Worm (Caenorhabditis elegans) whole organism, L4 larva: Measurements from ENCODE around the gene ceeh-2.
A peak's percentile ranks its signal among the peaks of the same experiment; 100 is the strongest.

Experiments
- F10B5.3 ChIP-seq: sonication (generic microtip); optimal IDR thresholded peaks from 2 replicates; lab custom pipeline; 2016; ENCODE audit warnings: mild to moderate bottlenecking, missing genetic modification characterization, missing compliant biosample characterization
- F37D6.2 ChIP-seq: sonication (generic microtip); optimal IDR thresholded peaks from 2 replicates; lab custom pipeline; 2016; ENCODE audit warnings: mild to moderate bottlenecking, missing genetic modification characterization, missing compliant biosample characterization
- T20F7.1 ChIP-seq: fragments of 200-800 bp; sonication (Bioruptor generic); optimal IDR thresholded peaks from 2 replicates; lab custom pipeline; 2018; ENCODE audit warnings: mild to moderate bottlenecking, missing genetic modification characterization, missing compliant biosample characterization
- T26A8.4 ChIP-seq: fragments of 200-800 bp; sonication (Bioruptor generic); IDR thresholded peaks from 2 replicates; pipeline ENCODE4 v1.3.6; 2022; ENCODE audit warnings: missing genetic modification characterization, missing compliant biosample characterization
- Y48G9A.11 ChIP-seq: fragments of 200-800 bp; sonication (Bioruptor generic); IDR thresholded peaks from 2 replicates; pipeline ENCODE4 v1.3.6; 2022; ENCODE audit warnings: missing genetic modification reagents, missing genetic modification characterization, missing compliant biosample characterization
- Y5F2A.4 ChIP-seq: fragments of 200-800 bp; sonication (Bioruptor generic); optimal IDR thresholded peaks from 2 replicates; lab custom pipeline; 2018; ENCODE audit warnings: mild to moderate bottlenecking, missing genetic modification characterization, missing compliant biosample characterization
- aly-2 ChIP-seq: sonication (generic microtip); optimal IDR thresholded peaks from 2 replicates; lab custom pipeline; 2018; ENCODE audit warnings: missing biosample characterization, missing genetic modification characterization
- arid-1 ChIP-seq: fragments of 200-800 bp; sonication (Bioruptor generic); conservative IDR thresholded peaks from 2 replicates; pipeline ENCODE4 v1.3.6; 2022; ENCODE audit warnings: missing genetic modification reagents, missing genetic modification characterization, missing compliant biosample characterization
- ceh-20 ChIP-seq: fragments of 200-800 bp; sonication (Bioruptor generic); IDR thresholded peaks from 2 replicates; pipeline ENCODE4 v1.3.6; 2022; ENCODE audit warnings: missing genetic modification reagents, missing genetic modification characterization, missing compliant biosample characterization
- daf-19 ChIP-seq: fragments of 200-800 bp; sonication (Bioruptor generic); conservative IDR thresholded peaks from 2 replicates; pipeline ENCODE4 v1.3.6; 2022; ENCODE audit warnings: missing genetic modification characterization, missing compliant biosample characterization
- daf-8 ChIP-seq: fragments of 200-800 bp; sonication (Bioruptor generic); IDR thresholded peaks from 2 replicates; pipeline ENCODE4 v1.3.6; 2022; ENCODE audit warnings: missing genetic modification characterization, missing compliant biosample characterization
- dmd-6 ChIP-seq: fragments of 200-800 bp; sonication (Bioruptor generic); IDR thresholded peaks from 2 replicates; pipeline ENCODE4 v1.3.6; 2022; ENCODE audit warnings: missing genetic modification reagents, missing genetic modification characterization, missing compliant biosample characterization
- dmd-8 ChIP-seq: fragments of 200-800 bp; sonication (Bioruptor generic); IDR thresholded peaks from 2 replicates; pipeline ENCODE4 v1.3.6; 2022; ENCODE audit warnings: missing genetic modification characterization, missing compliant biosample characterization
- dpl-1 ChIP-seq: fragments of 150-350 bp; optimal IDR thresholded peaks from 2 replicates; lab custom pipeline; 2014; ENCODE audit warnings: missing biosample characterization, missing genetic modification reagents, missing genetic modification characterization
- duxl-1 ChIP-seq: sonication (generic microtip); optimal IDR thresholded peaks from 2 replicates; lab custom pipeline; 2016; ENCODE audit warnings: mild to moderate bottlenecking, missing genetic modification characterization, moderate library complexity, missing compliant biosample characterization; ENCODE audit not compliant: poor library complexity
- dve-1 ChIP-seq: sonication (generic microtip); optimal IDR thresholded peaks from 2 replicates; lab custom pipeline; 2017; ENCODE audit warnings: antibody characterized with exemption, mild to moderate bottlenecking, missing genetic modification characterization, missing compliant biosample characterization; ENCODE audit not compliant: insufficient read depth
- egl-27 ChIP-seq: sonication (generic microtip); optimal IDR thresholded peaks from 3 replicates; lab custom pipeline; 2017; ENCODE audit warnings: missing biosample characterization, missing genetic modification reagents, missing genetic modification characterization
- hif-1 ChIP-seq, 2 experiments: sonication (generic microtip); optimal IDR thresholded peaks; 2 replicates each; lab custom pipeline; 2016 to 2017; ENCODE audit warnings: missing compliant biosample characterization in 2 of 2, missing genetic modification characterization in 2 of 2, missing genetic modification reagents in 2 of 2, missing genotype in 2 of 2, mild to moderate bottlenecking in 1 of 2
- hlh-11 ChIP-seq: fragments of 200-800 bp; sonication (Bioruptor generic); optimal IDR thresholded peaks from 2 replicates; lab custom pipeline; 2018; ENCODE audit warnings: mild to moderate bottlenecking, missing genetic modification characterization, missing compliant biosample characterization
- hlh-30 ChIP-seq: sonication (generic microtip); optimal IDR thresholded peaks from 2 replicates; lab custom pipeline; 2017; ENCODE audit warnings: antibody characterized with exemption, mild to moderate bottlenecking, missing genetic modification characterization, missing compliant biosample characterization; ENCODE audit not compliant: insufficient read depth
- hmg-1.1 ChIP-seq: fragments of 200-800 bp; sonication (Bioruptor generic); IDR thresholded peaks from 2 replicates; pipeline ENCODE4 v1.3.6; 2022; ENCODE audit warnings: missing genetic modification reagents, missing genetic modification characterization, missing compliant biosample characterization
- lin-38 ChIP-seq: fragments of 200-800 bp; sonication (Bioruptor generic); IDR thresholded peaks from 2 replicates; pipeline ENCODE4 v1.3.6; 2022; ENCODE audit warnings: missing genetic modification reagents, missing genetic modification characterization, missing compliant biosample characterization
- lsy-2 ChIP-seq, 2 experiments: fragments of 150-350 bp in 1 of 2; sonication (generic microtip) in 1 of 2; optimal IDR thresholded peaks; 2 replicates each; lab custom pipeline; 2014 to 2017; ENCODE audit warnings: missing biosample characterization in 2 of 2, missing genetic modification characterization in 2 of 2
- madf-9 ChIP-seq: fragments of 200-800 bp; sonication (Bioruptor generic); conservative IDR thresholded peaks from 2 replicates; pipeline ENCODE4 v1.3.6; 2022; ENCODE audit warnings: missing genetic modification reagents, missing genetic modification characterization, missing compliant biosample characterization
- mep-1 ChIP-seq: fragments of 150-350 bp; sonication (generic microtip); optimal IDR thresholded peaks from 3 replicates; lab custom pipeline; 2014; ENCODE audit warnings: missing biosample characterization, missing genetic modification characterization
- mes-2 ChIP-seq: sonication (generic microtip); optimal IDR thresholded peaks from 2 replicates; lab custom pipeline; 2016; ENCODE audit warnings: missing genotype, mild to moderate bottlenecking, missing genetic modification characterization, missing compliant biosample characterization; ENCODE audit not compliant: poor library complexity, severe bottlenecking
- nhr-28 ChIP-seq: fragments of 150-350 bp; optimal IDR thresholded peaks from 2 replicates; lab custom pipeline; 2014; ENCODE audit warnings: missing biosample characterization, missing genetic modification characterization
- nhr-48 ChIP-seq: sonication (generic microtip); optimal IDR thresholded peaks from 2 replicates; lab custom pipeline; 2016; ENCODE audit warnings: mild to moderate bottlenecking, missing genetic modification characterization, missing compliant biosample characterization
- nhr-77 ChIP-seq: fragments of 150-350 bp; optimal IDR thresholded peaks from 2 replicates; lab custom pipeline; 2014; ENCODE audit warnings: missing biosample characterization, missing genetic modification characterization
- pqm-1 ChIP-seq: sonication (generic microtip); optimal IDR thresholded peaks from 2 replicates; lab custom pipeline; 2017; ENCODE audit warnings: missing biosample characterization, missing genetic modification characterization
- set-16 ChIP-seq: fragments of 200-800 bp; sonication (Bioruptor generic); IDR thresholded peaks from 2 replicates; pipeline ENCODE4 v1.3.6; 2022; ENCODE audit warnings: missing genetic modification reagents, missing genetic modification characterization, missing compliant biosample characterization
- skn-1 ChIP-seq: fragments of 150-350 bp; optimal IDR thresholded peaks from 2 replicates; lab custom pipeline; 2014; ENCODE audit warnings: missing biosample characterization, missing genetic modification characterization
- snpc-1.2 ChIP-seq: fragments of 200-800 bp; sonication (Bioruptor generic); IDR thresholded peaks from 2 replicates; pipeline ENCODE4 v1.3.6; 2022; ENCODE audit warnings: missing genetic modification reagents, missing genetic modification characterization, missing compliant biosample characterization
- snpc-4 ChIP-seq: fragments of 150-350 bp; optimal IDR thresholded peaks from 2 replicates; lab custom pipeline; 2014; ENCODE audit warnings: missing biosample characterization, missing genetic modification characterization
- spr-1 ChIP-seq: sonication (generic microtip); optimal IDR thresholded peaks from 2 replicates; lab custom pipeline; 2016; ENCODE audit warnings: mild to moderate bottlenecking, missing genetic modification characterization, missing compliant biosample characterization
- tra-1 ChIP-seq: fragments of 200-800 bp; sonication (Bioruptor generic); IDR thresholded peaks from 2 replicates; pipeline ENCODE4 v1.3.6; 2022; ENCODE audit warnings: missing genetic modification reagents, missing genetic modification characterization, missing compliant biosample characterization
- unc-130 ChIP-seq: sonication (generic microtip); optimal IDR thresholded peaks from 2 replicates; lab custom pipeline; 2016; ENCODE audit warnings: missing genetic modification reagents, missing genetic modification characterization, missing compliant biosample characterization
- zfp-2 ChIP-seq: sonication (generic microtip); optimal IDR thresholded peaks from 2 replicates; lab custom pipeline; 2016; ENCODE audit warnings: mild to moderate bottlenecking, missing genetic modification characterization, missing compliant biosample characterization
- zip-11 ChIP-seq: fragments of 200-800 bp; sonication (Bioruptor generic); IDR thresholded peaks from 2 replicates; pipeline ENCODE4 v1.3.6; 2022; ENCODE audit warnings: missing genetic modification characterization, missing compliant biosample characterization
- zip-2 ChIP-seq: fragments of 150-350 bp; optimal IDR thresholded peaks from 2 replicates; lab custom pipeline; 2014; ENCODE audit warnings: missing biosample characterization, missing genetic modification characterization
- ztf-7 ChIP-seq: fragments of 150-350 bp; optimal IDR thresholded peaks from 2 replicates; lab custom pipeline; 2014; ENCODE audit warnings: missing biosample characterization, missing genetic modification characterization

ceeh-2 gene

ce11 chrV:10341905-10342328 is 15.8 kb downstream of the ceeh-2 start, which contains the start of gene K07C5.13 (continued):
- TF ChIP-seq zip-11 (GFP tag; lab: Robert Waterston, UW) = 0 out of 2 replicates have a peak, but pooled peaks have one; percentile 23
- peak; percentile 95 for TF ChIP-seq T26A8.4 (GFP tag; lab: Robert Waterston, UW)
- TF ChIP-seq spr-1 = peak; percentile 71
- peak; percentile 90 for TF ChIP-seq hmg-1.1
- TF ChIP-seq Y48G9A.11 (GFP tag; lab: Robert Waterston, UW) = peak; percentile 89
- TF ChIP-seq, all 104 proteins: peak for 52; not testable (repeated sequence) for 52

ce11 chrV:10339200-10339599 is 18.5 kb downstream of the ceeh-2 start, which contains the start of gene K07C5.2:
Gene K07C5.2, plus strand, starts transcription at chrV:10339500.
- no peak for TF ChIP-seq snpc-4 (tag; lab: Kevin White, UChicago)
- no peak for TF ChIP-seq ztf-7 (tag; lab: Kevin White, UChicago)
- TF ChIP-seq F10B5.3 (tag; lab: Kevin White, UChicago) = no peak
- no peak for TF ChIP-seq dve-1
- TF ChIP-seq zip-11 (GFP tag; lab: Robert Waterston, UW) = no peak
- no peak for TF ChIP-seq set-16
- no peak for TF ChIP-seq Y5F2A.4 (GFP tag; lab: Kevin White, UChicago)

DNA sequence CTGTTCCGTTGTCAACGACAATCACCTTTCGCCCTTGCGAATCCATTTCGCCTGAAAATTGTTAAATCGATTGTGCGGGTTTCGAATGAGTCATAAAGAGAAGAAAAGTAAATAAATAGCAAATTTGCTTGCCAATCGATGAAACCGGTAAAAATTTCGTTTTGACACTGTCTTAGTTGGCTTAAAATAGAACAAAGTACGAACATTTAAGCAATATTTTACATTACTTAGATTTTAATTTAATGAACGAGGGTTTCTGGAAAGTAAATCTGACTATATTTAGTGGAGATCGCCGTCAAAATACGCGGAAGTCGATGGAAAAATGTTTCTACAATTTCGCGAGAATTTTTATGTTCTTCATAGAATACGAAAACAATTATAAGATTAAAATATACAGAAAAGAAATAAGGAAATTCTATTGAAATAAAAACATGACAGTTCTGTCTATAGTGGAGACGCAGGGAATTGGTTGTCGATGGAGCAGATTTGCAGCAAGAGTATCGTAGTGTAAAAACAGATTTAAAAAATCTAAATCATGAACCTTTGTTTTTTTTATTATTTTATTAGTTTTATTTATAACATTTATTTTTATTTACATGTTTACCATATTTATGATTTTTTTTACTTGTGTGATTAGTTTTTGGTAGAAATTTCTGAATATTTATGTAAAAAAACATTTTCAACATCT is 19.3 kb downstream of the ceeh-2 start, which contains the start of gene arx-2:
arx-2 (minus strand) TSS at position 51 of the 688 bp plus-strand sequence.
- TF ChIP-seq egl-27 (tag; lab: Kevin White, UChicago) = no peak
- TF ChIP-seq nhr-28 = peak; percentile 64
- no peak for TF ChIP-seq dmd-8 (GFP tag; lab: Robert Waterston, UW)
- TF ChIP-seq hif-1 (tag; optimal IDR thresholded peaks at IDR 0.05; lab: Kevin White, UChicago) = no peak
- TF ChIP-seq skn-1 (tag; lab: Kevin White, UChicago) = no peak
- peak; percentile 41 for TF ChIP-seq dve-1
- TF ChIP-seq daf-8 = no peak
- TF ChIP-seq F37D6.2 (tag; lab: Kevin White, UChicago) = no peak
- TF ChIP-seq aly-2 (tag; lab: Kevin White, UChicago) = no peak
- TF ChIP-seq lin-38 (GFP tag; lab: Robert Waterston, UW) = peak; percentile 87
- TF ChIP-seq lsy-2 (tag; optimal IDR thresholded peaks at IDR 0.05; lab: Kevin White, UChicago) = peak in 1 of 2 experiments; percentile 61
- no peak for TF ChIP-seq daf-19 (GFP tag; lab: Robert Waterston, UW)
- TF ChIP-seq mes-2 (tag; lab: Kevin White, UChicago) = peak; percentile 62
- TF ChIP-seq T20F7.1 (GFP tag; lab: Kevin White, UChicago) = peak; percentile 27
- TF ChIP-seq duxl-1 (tag; lab: Kevin White, UChicago) = no peak
- no peak for TF ChIP-seq spr-1
- TF ChIP-seq mep-1 = peak; percentile 56
- peak; percentile 3 for TF ChIP-seq unc-130 (GFP tag; lab: Kevin White, UChicago)
- peak; percentile 49 for TF ChIP-seq dpl-1
- TF ChIP-seq zip-2 (tag; lab: Kevin White, UChicago) = no peak
- no peak for TF ChIP-seq zfp-2
- TF ChIP-seq snpc-4 (tag; lab: Kevin White, UChicago) = no peak
- TF ChIP-seq nhr-77 (tag; lab: Kevin White, UChicago) = peak; percentile 53
- peak; percentile 29 for TF ChIP-seq hlh-30 (tag; lab: Kevin White, UChicago)

DNA sequence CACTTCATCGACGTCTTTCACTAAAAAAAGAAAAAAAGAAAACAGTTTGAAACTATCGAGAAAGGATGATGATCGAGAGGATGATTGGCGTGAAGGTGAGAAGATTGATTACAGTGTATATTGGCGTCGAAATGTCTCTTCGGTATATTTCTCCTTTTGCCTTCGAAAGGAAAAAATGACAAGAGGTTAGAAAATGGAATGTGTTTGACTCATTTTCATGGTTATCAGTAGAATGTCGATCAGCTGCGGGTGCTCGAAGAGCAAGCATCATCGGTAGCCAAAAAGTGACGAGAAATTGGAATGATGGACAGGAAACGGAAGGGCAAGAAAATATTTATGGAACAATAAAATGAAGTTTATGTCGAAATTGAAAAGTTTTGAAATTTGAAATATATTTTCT is 23.9 kb downstream of the ceeh-2 start:
- TF ChIP-seq nhr-28 (peak; percentile 47), hmg-1.1 (no peak), madf-9 (GFP tag; lab: Robert Waterston, UW) (no peak), dmd-6 (peak; percentile 98), arid-1 (GFP tag; lab: Robert Waterston, UW) (no peak), pqm-1 (tag; lab: Kevin White, UChicago) (peak; percentile 20), ceh-20 (GFP tag; lab: Robert Waterston, UW) (0 out of 2 replicates have a peak, but pooled peaks have one; percentile 21), snpc-1.2 (no peak), nhr-48 (tag; lab: Kevin White, UChicago) (peak; percentile 74), tra-1 (GFP tag; lab: Robert Waterston, UW) (peak; percentile 58; the same call in 1 of the 2 replicates), hlh-11 (tag; lab: Kevin White, UChicago) (peak; percentile 63), dve-1 (peak; percentile 43)
- TF ChIP-seq, all 104 proteins: peak for 8
